Worm (Caenorhabditis elegans): ENCODE measurements around the gene F35E12.6.

F35E12.6 gene

DNA sequence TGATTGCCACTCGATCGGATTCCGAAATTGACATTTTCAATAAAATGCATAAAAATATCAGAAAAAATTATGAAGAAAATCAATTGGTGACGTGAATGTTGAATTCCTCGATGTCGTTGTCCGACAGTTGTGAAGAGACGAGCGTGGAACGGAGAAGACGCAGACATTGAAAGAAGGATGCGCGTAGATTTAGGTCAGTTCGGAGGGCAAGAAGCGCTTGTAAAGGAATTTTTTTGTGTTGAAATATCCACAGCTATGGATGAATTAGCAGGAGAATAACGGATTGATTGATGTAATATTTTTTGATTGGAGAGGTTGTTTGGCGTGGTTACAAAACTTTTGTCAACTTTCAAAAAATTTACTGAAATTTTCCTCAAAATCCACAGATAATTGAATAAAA lies 32.3 kb upstream of the F35E12.6 start, which contains the start of gene F20G2.3:
Gene F20G2.3 (minus strand): TSS at position 101 of the 400 bp plus-strand sequence.
- no peak for TF ChIP-seq sea-1 (GFP tag; conservative IDR thresholded peaks at IDR 0.05)
- no peak for TF ChIP-seq pes-1 (GFP tag; IDR thresholded peaks at IDR 0.05)
- no peak for TF ChIP-seq tra-4 (tag; optimal IDR thresholded peaks at IDR 0.05)
- TF ChIP-seq ceh-36 (tag; optimal IDR thresholded peaks at IDR 0.05) = no peak
- no peak for TF ChIP-seq ama-1 (optimal IDR thresholded peaks at IDR 0.05)
- no peak for TF ChIP-seq hmg-4 (GFP tag; optimal IDR thresholded peaks at IDR 0.05)
- no peak for TF ChIP-seq flt-1 (GFP tag; IDR thresholded peaks at IDR 0.05)
- TF ChIP-seq ets-7 (tag; optimal IDR thresholded peaks at IDR 0.05) = no peak
- no peak for TF ChIP-seq tbx-37 (GFP tag; conservative IDR thresholded peaks at IDR 0.05)
- no peak for TF ChIP-seq B0310.2 (tag; optimal IDR thresholded peaks at IDR 0.05)
- TF ChIP-seq hmbx-1 (tag; optimal IDR thresholded peaks at IDR 0.05) = no peak
- no peak for TF ChIP-seq hnd-1 (tag; optimal IDR thresholded peaks at IDR 0.05)
- no peak for TF ChIP-seq ceh-13 (GFP tag; optimal IDR thresholded peaks at IDR 0.05)

DNA sequence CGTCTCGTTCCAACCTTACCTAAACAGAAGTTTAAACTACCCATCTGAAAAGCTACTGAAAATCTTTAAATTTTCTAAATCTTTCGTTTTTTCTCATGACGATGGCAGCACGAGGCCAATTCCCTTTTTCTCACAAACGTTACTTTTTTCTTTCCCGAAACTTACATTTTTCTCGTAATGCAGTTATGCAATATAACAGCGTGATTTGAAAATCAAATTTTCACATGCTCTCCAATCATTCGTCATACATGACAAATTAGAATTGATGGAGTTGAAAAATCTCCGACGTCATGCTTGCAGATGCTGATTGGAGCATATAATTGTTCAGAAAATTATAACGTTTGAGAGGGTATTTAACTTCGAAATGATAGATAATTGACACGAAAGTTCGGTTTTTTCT lies 27.7 kb upstream of the F35E12.6 start:
- no peak for TF ChIP-seq tbx-37 (GFP tag; conservative IDR thresholded peaks at IDR 0.05)
- no peak for TF ChIP-seq pes-1 (GFP tag; IDR thresholded peaks at IDR 0.05)
- no peak for TF ChIP-seq hmg-4 (GFP tag; optimal IDR thresholded peaks at IDR 0.05)
- TF ChIP-seq B0310.2 (tag; optimal IDR thresholded peaks at IDR 0.05) = no peak
- TF ChIP-seq ceh-13 (GFP tag; optimal IDR thresholded peaks at IDR 0.05) = no peak
- TF ChIP-seq F13C5.2 (tag; optimal IDR thresholded peaks at IDR 0.05) = no peak
- TF ChIP-seq ama-1 (optimal IDR thresholded peaks at IDR 0.05) = no peak
- TF ChIP-seq hmbx-1 (tag; optimal IDR thresholded peaks at IDR 0.05) = no peak
- TF ChIP-seq aly-1 (tag; optimal IDR thresholded peaks at IDR 0.05) = no peak
- TF ChIP-seq hnd-1 (tag; optimal IDR thresholded peaks at IDR 0.05) = no peak
- TF ChIP-seq tra-4 (tag; optimal IDR thresholded peaks at IDR 0.05) = no peak
- TF ChIP-seq ceh-36 (tag; optimal IDR thresholded peaks at IDR 0.05) = no peak
- TF ChIP-seq tbx-11 (GFP tag; IDR thresholded peaks at IDR 0.05) = no peak

DNA sequence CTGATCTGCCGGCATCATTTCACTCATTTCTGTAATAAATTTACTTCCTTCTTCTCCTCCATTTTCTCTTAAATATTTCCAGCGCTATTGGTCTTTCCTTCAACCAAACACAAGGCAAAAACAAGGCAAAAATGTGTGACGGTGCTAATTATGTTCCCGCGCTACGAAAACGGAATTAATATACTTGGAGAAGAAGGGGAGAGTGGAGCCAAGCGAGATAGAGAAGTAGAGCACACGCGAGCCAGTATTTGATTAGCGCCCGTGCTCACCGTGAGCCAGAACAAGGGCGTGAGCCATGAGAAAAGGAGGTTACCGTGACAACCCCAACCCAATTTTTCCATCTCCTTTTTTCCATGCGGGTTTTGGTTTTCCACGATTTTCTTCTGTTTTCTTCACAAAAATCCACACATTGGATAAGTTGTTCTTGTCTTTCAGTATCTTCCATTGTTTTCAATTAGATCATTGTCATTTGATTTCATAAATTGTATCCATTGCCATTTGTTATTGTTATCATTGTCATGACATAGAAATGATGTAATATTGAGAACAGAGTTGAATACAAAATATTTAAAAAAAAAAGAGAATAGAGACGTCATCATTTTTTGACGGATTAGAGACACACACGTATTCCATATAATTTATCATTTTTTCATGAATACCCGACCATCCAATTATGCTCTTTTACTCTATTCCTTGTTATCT lies 26.5 kb upstream of the F35E12.6 start, which contains the start of gene F20G2.6:
Gene F20G2.6 (plus strand): TSS at position 652 of the 702 bp plus-strand sequence.
- no peak for TF ChIP-seq tbx-37 (GFP tag; conservative IDR thresholded peaks at IDR 0.05)
- TF ChIP-seq B0310.2 (tag; optimal IDR thresholded peaks at IDR 0.05) = no peak
- no peak for TF ChIP-seq hnd-1 (tag; optimal IDR thresholded peaks at IDR 0.05)
- TF ChIP-seq tbx-11 (GFP tag; IDR thresholded peaks at IDR 0.05) = no peak
- no peak for TF ChIP-seq flt-1 (GFP tag; IDR thresholded peaks at IDR 0.05)
- no peak for TF ChIP-seq F13C5.2 (tag; optimal IDR thresholded peaks at IDR 0.05)
- TF ChIP-seq tra-4 (tag; optimal IDR thresholded peaks at IDR 0.05) = no peak

DNA sequence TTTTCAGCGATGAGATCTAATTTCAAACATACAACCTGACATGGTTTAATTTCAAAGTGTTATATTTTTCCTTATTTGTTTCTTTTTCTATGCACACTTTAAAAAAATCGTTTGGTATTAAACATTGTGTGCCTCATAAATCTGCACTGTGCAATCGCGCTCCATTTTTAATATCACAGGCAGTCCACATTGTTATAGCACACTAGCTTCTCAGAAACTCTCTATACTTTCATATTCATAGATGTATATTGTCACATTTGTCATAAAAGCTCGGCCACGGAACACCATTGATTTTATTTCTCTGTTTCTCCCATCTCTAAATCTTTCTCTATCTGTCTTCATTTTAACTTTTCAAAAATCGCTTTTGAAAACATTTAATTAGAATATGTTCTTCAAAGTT lies 21.3 kb upstream of the F35E12.6 start:
- no peak for TF ChIP-seq sea-1 (GFP tag; conservative IDR thresholded peaks at IDR 0.05)
- TF ChIP-seq F13C5.2 (tag; optimal IDR thresholded peaks at IDR 0.05) = no peak
- no peak for TF ChIP-seq aly-1 (tag; optimal IDR thresholded peaks at IDR 0.05)
- TF ChIP-seq hnd-1 (tag; optimal IDR thresholded peaks at IDR 0.05) = no peak

DNA sequence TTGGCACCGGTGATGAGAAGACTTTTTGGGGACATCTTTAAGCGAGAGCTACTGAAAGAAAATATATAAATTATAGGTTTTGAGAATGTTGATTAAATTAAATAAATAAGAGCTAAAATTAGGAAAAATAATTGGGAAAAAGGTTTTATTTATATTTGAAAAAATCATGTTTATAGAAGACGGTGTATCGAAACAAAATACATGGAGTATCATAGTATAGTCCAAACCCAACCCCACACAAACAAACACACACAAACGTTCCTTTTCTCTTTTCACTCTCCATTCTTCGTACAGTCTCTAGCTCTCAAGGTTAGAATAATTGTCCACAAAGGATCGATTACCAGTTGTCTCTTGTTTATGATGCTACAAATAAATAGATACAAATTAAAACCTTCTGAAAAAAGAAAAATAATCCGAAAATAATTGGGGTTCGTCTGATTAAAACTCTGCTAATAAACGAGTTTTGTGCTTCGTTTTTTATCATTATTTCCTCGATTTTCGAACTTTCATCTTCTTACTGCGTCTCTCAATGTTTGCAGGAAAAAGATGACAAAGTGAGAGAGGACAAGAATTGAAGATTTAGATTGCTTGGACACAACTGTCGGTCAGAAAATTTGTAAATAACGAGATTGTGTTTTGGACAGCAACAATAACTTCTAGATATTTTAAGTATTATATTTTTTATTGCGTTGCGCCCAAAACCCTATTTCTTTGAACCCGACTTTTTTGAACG lies 20.5 kb upstream of the F35E12.6 start, which contains the start of gene F20G2.2:
Gene F20G2.2 (minus strand): TSS at position 51 of the 733 bp plus-strand sequence.
- TF ChIP-seq hnd-1 (tag; optimal IDR thresholded peaks at IDR 0.05) = no peak

DNA sequence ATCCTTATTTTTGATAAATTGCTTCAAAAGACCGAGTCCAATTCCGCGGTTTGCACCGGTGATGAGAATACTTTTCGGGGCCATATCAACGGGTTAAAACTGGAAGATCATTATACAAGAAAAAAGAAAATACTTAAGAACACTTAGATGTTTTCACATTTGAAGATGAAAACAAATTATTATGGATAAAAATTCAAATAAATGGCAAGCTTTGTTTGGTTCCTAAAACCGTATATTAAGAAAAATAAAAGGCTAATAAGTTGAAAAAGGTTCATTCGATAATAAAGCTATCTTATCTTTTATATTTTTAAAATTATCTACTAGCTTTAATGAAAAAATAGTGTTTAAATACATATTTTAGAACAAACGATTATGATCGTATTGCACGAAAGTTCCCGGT lies 17.4 kb upstream of the F35E12.6 start, which contains the start of gene F20G2.1:
Gene F20G2.1 (minus strand): TSS at position 101 of the 400 bp plus-strand sequence.
- TF ChIP-seq F13C5.2 (tag; optimal IDR thresholded peaks at IDR 0.05) (no peak), flt-1 (GFP tag; IDR thresholded peaks at IDR 0.05) (no peak), hmg-4 (GFP tag; optimal IDR thresholded peaks at IDR 0.05) (no peak), aly-1 (tag; optimal IDR thresholded peaks at IDR 0.05) (no peak), sea-1 (GFP tag; conservative IDR thresholded peaks at IDR 0.05) (no peak), B0310.2 (tag; optimal IDR thresholded peaks at IDR 0.05) (no peak), tra-4 (tag; optimal IDR thresholded peaks at IDR 0.05) (no peak)

DNA sequence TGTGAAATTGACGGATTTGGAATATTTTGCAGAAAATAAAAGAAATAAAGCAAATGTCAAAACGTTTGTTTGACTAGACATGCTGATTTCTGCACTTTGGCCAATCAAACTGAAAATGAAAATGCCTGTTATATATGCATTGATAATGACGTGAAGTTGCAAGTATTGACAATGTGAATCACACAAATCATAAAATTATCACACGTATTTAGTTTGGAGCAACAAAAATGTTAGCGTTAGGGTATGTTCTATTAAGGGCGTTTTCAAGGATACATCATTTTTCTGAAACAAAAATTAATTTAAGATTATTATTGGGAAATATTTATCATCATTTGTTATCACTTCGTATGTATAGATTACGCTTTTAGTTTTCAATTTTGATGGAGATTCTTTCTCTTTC lies 15.8 kb upstream of the F35E12.6 start, which contains the start of gene cld-9:
Gene cld-9 (minus strand): TSS at position 81 of the 400 bp plus-strand sequence.
- TF ChIP-seq hmg-4 (GFP tag; optimal IDR thresholded peaks at IDR 0.05) = no peak
- TF ChIP-seq F13C5.2 (tag; optimal IDR thresholded peaks at IDR 0.05) = no peak
- no peak for TF ChIP-seq flt-1 (GFP tag; IDR thresholded peaks at IDR 0.05)
- no peak for TF ChIP-seq scrt-1 (GFP tag; IDR thresholded peaks at IDR 0.05)
- no peak for TF ChIP-seq pes-1 (GFP tag; IDR thresholded peaks at IDR 0.05)
- no peak for TF ChIP-seq B0310.2 (tag; optimal IDR thresholded peaks at IDR 0.05)
- no peak for TF ChIP-seq hnd-1 (tag; optimal IDR thresholded peaks at IDR 0.05)
- TF ChIP-seq hmbx-1 (tag; optimal IDR thresholded peaks at IDR 0.05) = no peak
- no peak for TF ChIP-seq aly-1 (tag; optimal IDR thresholded peaks at IDR 0.05)
- TF ChIP-seq tbx-11 (GFP tag; IDR thresholded peaks at IDR 0.05) = no peak
- TF ChIP-seq ama-1 (optimal IDR thresholded peaks at IDR 0.05) = no peak
- no peak for TF ChIP-seq ceh-36 (tag; optimal IDR thresholded peaks at IDR 0.05)
- no peak for TF ChIP-seq ceh-13 (GFP tag; optimal IDR thresholded peaks at IDR 0.05)

DNA sequence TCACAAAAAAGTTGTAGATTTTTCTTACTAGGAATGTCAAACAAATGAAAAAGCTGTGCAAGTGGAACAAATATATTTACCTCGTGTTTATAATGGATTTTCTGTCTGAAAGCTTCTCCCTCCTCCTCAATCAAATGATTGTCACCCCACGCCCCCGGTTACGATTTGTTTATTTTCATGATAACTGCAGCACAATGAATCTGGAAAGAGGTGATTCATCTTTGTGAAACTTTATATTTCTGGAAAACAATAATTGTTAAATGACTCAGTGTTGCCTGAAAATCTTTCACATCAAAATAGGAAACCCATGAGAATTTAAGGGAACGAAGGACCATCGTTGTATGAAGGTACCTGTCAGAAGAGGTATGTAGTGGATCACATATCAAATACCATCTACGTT lies 12.6 kb upstream of the F35E12.6 start, which contains the start of gene F35E12.10:
Gene F35E12.10 (minus strand): TSS at position 101 of the 400 bp plus-strand sequence.
- no peak for TF ChIP-seq scrt-1 (GFP tag; IDR thresholded peaks at IDR 0.05)
- no peak for TF ChIP-seq hmg-4 (GFP tag; optimal IDR thresholded peaks at IDR 0.05)
- TF ChIP-seq ceh-36 (tag; optimal IDR thresholded peaks at IDR 0.05) = no peak
- no peak for TF ChIP-seq flt-1 (GFP tag; IDR thresholded peaks at IDR 0.05)
- no peak for TF ChIP-seq ama-1 (optimal IDR thresholded peaks at IDR 0.05)
- no peak for TF ChIP-seq ets-7 (tag; optimal IDR thresholded peaks at IDR 0.05)
- TF ChIP-seq aly-1 (tag; optimal IDR thresholded peaks at IDR 0.05) = no peak
- TF ChIP-seq sea-1 (GFP tag; conservative IDR thresholded peaks at IDR 0.05) = no peak
- TF ChIP-seq B0310.2 (tag; optimal IDR thresholded peaks at IDR 0.05) = no peak
- TF ChIP-seq pes-1 (GFP tag; IDR thresholded peaks at IDR 0.05) = no peak
- TF ChIP-seq tbx-37 (GFP tag; conservative IDR thresholded peaks at IDR 0.05) = no peak
- TF ChIP-seq hnd-1 (tag; optimal IDR thresholded peaks at IDR 0.05) = no peak
- no peak for TF ChIP-seq tra-4 (tag; optimal IDR thresholded peaks at IDR 0.05)

Data from whole organism, early embryonic.